Worm (Caenorhabditis elegans) whole organism, young adult: ENCODE data around the gene srb-12.

Source experiments
- B0261.1 ChIP-seq: sonication (generic microtip); optimal IDR thresholded peaks from 2 replicates; lab custom pipeline; 2016; ENCODE audit warnings: mild to moderate bottlenecking, missing genetic modification characterization, moderate library complexity, missing compliant biosample characterization
- C06A6.2 ChIP-seq: fragments of 200-800 bp; sonication (Bioruptor generic); conservative IDR thresholded peaks from 2 replicates; pipeline ENCODE4 v1.3.6; 2022; ENCODE audit warnings: missing genetic modification characterization, missing compliant biosample characterization
- D2030.7 ChIP-seq: fragments of 200-800 bp; sonication (Bioruptor generic); IDR thresholded peaks from 2 replicates; pipeline ENCODE4 v1.3.6; 2022; ENCODE audit warnings: missing genetic modification reagents, missing genetic modification characterization, missing compliant biosample characterization
- F37B4.10 ChIP-seq: fragments of 200-800 bp; sonication (Bioruptor generic); IDR thresholded peaks from 2 replicates; pipeline ENCODE4 v1.3.6; 2022; ENCODE audit warnings: missing genetic modification characterization, missing compliant biosample characterization
- F39B2.1 ChIP-seq: fragments of 200-800 bp; sonication (Bioruptor generic); IDR thresholded peaks from 2 replicates; pipeline ENCODE4 v1.3.6; 2022; ENCODE audit warnings: missing genetic modification reagents, missing genetic modification characterization, missing compliant biosample characterization
- F55B11.4 ChIP-seq: sonication (generic microtip); optimal IDR thresholded peaks from 2 replicates; lab custom pipeline; 2016; ENCODE audit warnings: missing compliant biosample characterization, missing genetic modification characterization, borderline replicate concordance; ENCODE audit not compliant: insufficient read depth
- K12H6.12 ChIP-seq: fragments of 200-800 bp; sonication (Bioruptor generic); optimal IDR thresholded peaks from 2 replicates; lab custom pipeline; 2018; ENCODE audit warnings: mild to moderate bottlenecking, missing genetic modification characterization, missing compliant biosample characterization
- T26A5.8 ChIP-seq: sonication (generic microtip); optimal IDR thresholded peaks from 2 replicates; lab custom pipeline; 2016; ENCODE audit warnings: missing genetic modification characterization, missing compliant biosample characterization
- Y53F4B.3 ChIP-seq: fragments of 200-800 bp; sonication (Bioruptor generic); IDR thresholded peaks from 2 replicates; pipeline ENCODE4 v1.3.6; 2022; ENCODE audit warnings: missing genetic modification reagents, missing genetic modification characterization, missing compliant biosample characterization
- Y67H2A.10 ChIP-seq: fragments of 200-800 bp; sonication (Bioruptor generic); conservative IDR thresholded peaks from 2 replicates; pipeline ENCODE4 v1.3.6; 2022; ENCODE audit warnings: missing genetic modification reagents, missing genetic modification characterization, missing compliant biosample characterization
- akir-1 ChIP-seq: fragments of 200-800 bp; sonication (Bioruptor generic); optimal IDR thresholded peaks from 2 replicates; lab custom pipeline; 2018; ENCODE audit warnings: mild to moderate bottlenecking, missing genetic modification characterization, moderate library complexity, missing compliant biosample characterization
- ama-1 ChIP-seq, 3 experiments: fragments of 150-350 bp in 1 of 3; sonication (generic microtip) in 2 of 3; optimal IDR thresholded peaks; 2 replicates each; lab custom pipeline; 2014 to 2018; ENCODE audit warnings: missing biosample characterization in 2 of 3, missing genetic modification characterization in 2 of 3, missing genetic modification reagents in 2 of 3
- ceh-58 ChIP-seq: fragments of 200-800 bp; sonication (Bioruptor generic); IDR thresholded peaks from 2 replicates; pipeline ENCODE4 v1.3.6; 2022; ENCODE audit warnings: missing genetic modification characterization, missing compliant biosample characterization
- ceh-79 ChIP-seq: sonication (generic microtip); optimal IDR thresholded peaks from 2 replicates; lab custom pipeline; 2017; ENCODE audit warnings: mild to moderate bottlenecking, missing genetic modification characterization, missing compliant biosample characterization
- die-1 ChIP-seq: sonication (generic microtip); optimal IDR thresholded peaks from 2 replicates; lab custom pipeline; 2016; ENCODE audit warnings: missing genotype, mild to moderate bottlenecking, missing genetic modification characterization, missing compliant biosample characterization
- dpff-1 ChIP-seq: sonication (generic microtip); optimal IDR thresholded peaks from 2 replicates; lab custom pipeline; 2017; ENCODE audit warnings: mild to moderate bottlenecking, missing genetic modification characterization, missing compliant biosample characterization
- egl-18 ChIP-seq: fragments of 200-800 bp; sonication (Bioruptor generic); IDR thresholded peaks from 2 replicates; pipeline ENCODE4 v1.3.6; 2022; ENCODE audit warnings: missing genetic modification reagents, missing genetic modification characterization, missing compliant biosample characterization
- fkh-3 ChIP-seq: sonication (generic microtip); optimal IDR thresholded peaks from 2 replicates; lab custom pipeline; 2016; ENCODE audit warnings: mild to moderate bottlenecking, missing genetic modification characterization, missing compliant biosample characterization
- hlh-12 ChIP-seq: sonication (generic microtip); optimal IDR thresholded peaks from 2 replicates; lab custom pipeline; 2016; ENCODE audit warnings: missing genetic modification characterization, missing compliant biosample characterization
- hmg-1.2 ChIP-seq: fragments of 200-800 bp; sonication (Bioruptor generic); IDR thresholded peaks from 2 replicates; pipeline ENCODE4 v1.3.6; 2022; ENCODE audit warnings: missing genetic modification reagents, missing genetic modification characterization, missing compliant biosample characterization
- let-526 ChIP-seq: fragments of 200-800 bp; sonication (Bioruptor generic); IDR thresholded peaks from 2 replicates; pipeline ENCODE4 v1.3.6; 2022; ENCODE audit warnings: missing genetic modification reagents, missing genetic modification characterization, missing compliant biosample characterization
- lin-40 ChIP-seq: sonication (generic microtip); optimal IDR thresholded peaks from 2 replicates; lab custom pipeline; 2016; ENCODE audit warnings: missing genetic modification characterization, mild to moderate bottlenecking, missing compliant biosample characterization, missing genotype, missing genetic modification reagents
- lir-1 ChIP-seq: fragments of 200-800 bp; sonication (Bioruptor generic); conservative IDR thresholded peaks from 2 replicates; pipeline ENCODE4 v1.3.6; 2022; ENCODE audit warnings: missing genetic modification reagents, missing genetic modification characterization, missing compliant biosample characterization
- lsy-27 ChIP-seq: sonication (generic microtip); optimal IDR thresholded peaks from 2 replicates; lab custom pipeline; 2017; ENCODE audit warnings: missing genetic modification characterization, mild to moderate bottlenecking, missing compliant biosample characterization, antibody characterized with exemption, missing genotype, borderline replicate concordance; ENCODE audit not compliant: insufficient read depth
- madf-6 ChIP-seq: fragments of 200-800 bp; sonication (Bioruptor generic); IDR thresholded peaks from 2 replicates; pipeline ENCODE4 v1.3.6; 2022; ENCODE audit warnings: missing genetic modification reagents, missing genetic modification characterization, missing compliant biosample characterization
- madf-8 ChIP-seq: fragments of 200-800 bp; sonication (Bioruptor generic); conservative IDR thresholded peaks from 2 replicates; pipeline ENCODE4 v1.3.6; 2022; ENCODE audit warnings: missing genetic modification reagents, missing genetic modification characterization, missing compliant biosample characterization
- mcd-1 ChIP-seq: fragments of 200-800 bp; sonication (Bioruptor generic); IDR thresholded peaks from 2 replicates; pipeline ENCODE4 v1.3.6; 2022; ENCODE audit warnings: missing genetic modification reagents, missing genetic modification characterization, missing compliant biosample characterization
- mel-28 ChIP-seq: sonication (generic microtip); optimal IDR thresholded peaks from 2 replicates; lab custom pipeline; 2016; ENCODE audit warnings: borderline replicate concordance, mild to moderate bottlenecking, missing genetic modification characterization, missing compliant biosample characterization
- mxl-1 ChIP-seq: sonication (generic microtip); optimal IDR thresholded peaks from 2 replicates; lab custom pipeline; 2016; ENCODE audit warnings: missing genetic modification characterization, missing compliant biosample characterization
- nfya-1 ChIP-seq: sonication (generic microtip); optimal IDR thresholded peaks from 2 replicates; lab custom pipeline; 2017; ENCODE audit warnings: antibody characterized with exemption, missing compliant biosample characterization, missing genetic modification characterization, borderline replicate concordance; ENCODE audit not compliant: insufficient read depth
- nfya-2 ChIP-seq: fragments of 200-800 bp; sonication (Bioruptor generic); IDR thresholded peaks from 2 replicates; pipeline ENCODE4 v1.3.6; 2022; ENCODE audit warnings: missing genetic modification reagents, missing genetic modification characterization, missing compliant biosample characterization
- nhr-90 ChIP-seq: sonication (generic microtip); optimal IDR thresholded peaks from 2 replicates; lab custom pipeline; 2016; ENCODE audit warnings: missing genotype, mild to moderate bottlenecking, missing genetic modification characterization, missing compliant biosample characterization
- snpc-1.3 ChIP-seq: sonication (generic microtip); optimal IDR thresholded peaks from 2 replicates; lab custom pipeline; 2017; ENCODE audit warnings: missing genetic modification characterization, mild to moderate bottlenecking, missing compliant biosample characterization, antibody characterized with exemption, moderate library complexity, missing genotype, missing genetic modification reagents; ENCODE audit not compliant: insufficient read depth
- snpc-4 ChIP-seq, 5 experiments: fragments of 150-350 bp in 1 of 5; sonication (generic microtip) in 4 of 5; optimal IDR thresholded peaks; 2 replicates each; lab custom pipeline; 2014 to 2018; ENCODE audit warnings: missing genetic modification characterization in 5 of 5, missing biosample characterization in 3 of 5, antibody characterized with exemption in 2 of 5, mild to moderate bottlenecking in 2 of 5, missing compliant biosample characterization in 2 of 5, missing genotype in 2 of 5, moderate library complexity in 2 of 5, missing genetic modification reagents in 1 of 5
- somi-1 ChIP-seq: fragments of 200-800 bp; sonication (Bioruptor generic); optimal IDR thresholded peaks from 2 replicates; lab custom pipeline; 2018; ENCODE audit warnings: mild to moderate bottlenecking, missing genetic modification characterization, missing compliant biosample characterization
- tbp1 ChIP-seq: fragments of 200-800 bp; sonication (Bioruptor generic); optimal IDR thresholded peaks from 2 replicates; lab custom pipeline; 2018; ENCODE audit warnings: mild to moderate bottlenecking, missing genetic modification characterization, missing compliant biosample characterization
- tbx-9 ChIP-seq: sonication (generic microtip); optimal IDR thresholded peaks from 2 replicates; lab custom pipeline; 2016; ENCODE audit warnings: borderline replicate concordance, missing genetic modification characterization, inconsistent platforms, missing compliant biosample characterization
- tlf-1 ChIP-seq: fragments of 200-800 bp; sonication (Bioruptor generic); optimal IDR thresholded peaks from 2 replicates; lab custom pipeline; 2018; ENCODE audit warnings: mild to moderate bottlenecking, missing genetic modification characterization, missing compliant biosample characterization
- unc-130 ChIP-seq: sonication (generic microtip); optimal IDR thresholded peaks from 2 replicates; lab custom pipeline; 2016; ENCODE audit warnings: missing genetic modification reagents, missing genetic modification characterization, missing compliant biosample characterization
- ztf-28 ChIP-seq: fragments of 200-800 bp; sonication (Bioruptor generic); IDR thresholded peaks from 2 replicates; pipeline ENCODE4 v1.3.6; 2022; ENCODE audit warnings: missing genetic modification reagents, missing genetic modification characterization, missing compliant biosample characterization

Gene srb-12

DNA sequence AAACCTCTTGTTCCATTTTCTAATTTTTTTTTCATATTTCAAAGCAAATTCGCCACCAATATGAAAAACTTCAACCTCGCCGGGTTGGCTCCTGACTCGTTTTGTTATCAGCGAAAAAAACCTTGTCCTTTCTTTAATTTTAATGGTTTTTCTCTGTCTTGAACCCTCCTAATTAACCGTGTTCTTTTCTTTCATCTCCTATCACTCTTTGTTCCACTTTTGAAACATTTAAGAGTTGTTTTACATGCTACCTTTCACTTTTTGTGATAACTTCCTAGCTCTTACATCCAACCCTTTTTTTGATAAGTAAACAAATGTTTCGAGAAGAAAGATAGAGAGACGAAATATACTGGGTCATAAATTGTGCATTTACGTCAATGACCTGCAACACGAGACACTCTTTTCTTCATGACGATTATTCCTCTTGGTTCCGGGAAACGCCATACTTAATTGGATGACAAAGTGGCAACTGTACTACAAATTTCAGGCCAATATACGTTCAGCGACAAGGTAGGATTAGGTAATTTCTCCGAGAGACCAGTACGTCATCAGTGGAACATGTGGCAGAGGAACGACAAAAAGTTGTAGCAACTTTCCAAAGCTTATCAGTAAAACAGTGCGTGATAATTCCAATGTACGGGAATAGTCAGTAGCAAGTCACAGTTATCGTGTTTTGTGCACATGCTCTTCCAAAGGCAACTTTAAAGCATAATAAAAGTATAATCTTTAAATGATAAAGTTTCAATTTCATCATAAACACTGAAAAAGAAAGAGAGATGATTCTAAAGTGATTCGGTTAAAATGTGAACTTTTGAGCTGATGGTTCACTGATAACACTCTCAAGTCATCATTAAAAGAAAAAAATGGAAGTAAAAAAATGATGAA, 30.5 kb upstream of the srb-12 start (continued):
- no peak for TF ChIP-seq dpff-1
- no peak for TF ChIP-seq akir-1 (GFP tag; lab: Kevin White, UChicago)
- no peak for TF ChIP-seq tbx-9 (tag; lab: Kevin White, UChicago)
- TF ChIP-seq madf-8 = no peak
- no peak for TF ChIP-seq snpc-4 (GFP tag; optimal IDR thresholded peaks at IDR 0.05; lab: Kevin White, UChicago)
- no peak for TF ChIP-seq snpc-4 (tag; optimal IDR thresholded peaks at IDR 0.05; lab: Kevin White, UChicago)
- no peak for TF ChIP-seq die-1
- TF ChIP-seq mcd-1 (GFP tag; lab: Robert Waterston, UW) = no peak
- no peak for TF ChIP-seq ceh-58
- TF ChIP-seq madf-6 (GFP tag; lab: Robert Waterston, UW) = no peak
- no peak for TF ChIP-seq lin-40 (tag; lab: Kevin White, UChicago)
- TF ChIP-seq hlh-12 = no peak
- TF ChIP-seq ama-1 (optimal IDR thresholded peaks at IDR 0.05; lab: Kevin White, UChicago) = no peak
- TF ChIP-seq ama-1 (GFP tag; optimal IDR thresholded peaks at IDR 0.05; lab: Kevin White, UChicago) = no peak
- no peak for TF ChIP-seq ztf-28
- TF ChIP-seq F55B11.4 (tag; lab: Kevin White, UChicago) = no peak
- no peak for TF ChIP-seq somi-1
- no peak for TF ChIP-seq B0261.1 (tag; lab: Kevin White, UChicago)
- no peak for TF ChIP-seq Y67H2A.10 (GFP tag; lab: Robert Waterston, UW)
- TF ChIP-seq hmg-1.2 (GFP tag; lab: Robert Waterston, UW) = 0 out of 2 replicates have a peak, but pooled peaks have one; percentile 9
- TF ChIP-seq D2030.7 (GFP tag; lab: Robert Waterston, UW) = no peak
- no peak for TF ChIP-seq mel-28 (tag; lab: Kevin White, UChicago)
- no peak for TF ChIP-seq lsy-27
- TF ChIP-seq Y53F4B.3 (GFP tag; lab: Robert Waterston, UW) = no peak
- TF ChIP-seq tlf-1 = no peak
- TF ChIP-seq lir-1 (GFP tag; lab: Robert Waterston, UW) = no peak
- no peak for TF ChIP-seq C06A6.2 (GFP tag; lab: Robert Waterston, UW)
- TF ChIP-seq nfya-2 (GFP tag; lab: Robert Waterston, UW) = no peak
- peak; percentile 8 for TF ChIP-seq tbp1
- no peak for TF ChIP-seq fkh-3 (tag; lab: Kevin White, UChicago)
- no peak for TF ChIP-seq T26A5.8
- TF ChIP-seq nfya-1 (tag; lab: Kevin White, UChicago) = no peak
- TF ChIP-seq nhr-90 (tag; lab: Kevin White, UChicago) = no peak
- no peak for TF ChIP-seq mxl-1 (tag; lab: Kevin White, UChicago)
- TF ChIP-seq F37B4.10 (GFP tag; lab: Robert Waterston, UW) = no peak

DNA sequence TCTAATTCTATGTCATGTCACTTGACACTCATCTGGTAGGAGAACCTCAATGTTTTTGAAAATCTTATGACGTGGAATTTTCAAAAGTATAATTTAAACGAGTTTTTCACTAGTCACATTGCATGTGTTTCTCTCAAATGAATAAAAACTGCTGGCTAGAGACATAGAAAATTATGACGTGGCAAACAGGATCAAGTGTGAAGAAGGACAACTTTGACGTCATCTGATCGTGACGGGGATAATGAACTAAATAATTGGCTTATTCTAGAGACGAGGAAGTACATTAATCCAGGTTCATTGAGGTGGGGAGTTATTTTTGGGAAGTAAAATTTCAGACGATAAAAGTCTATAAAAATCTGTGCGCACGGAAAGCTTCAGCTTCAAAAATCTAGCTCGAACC, 28.8 kb upstream of the srb-12 start:
- TF ChIP-seq D2030.7 (GFP tag; lab: Robert Waterston, UW) (no peak), K12H6.12 (tag; lab: Kevin White, UChicago) (no peak), F39B2.1 (GFP tag; lab: Robert Waterston, UW) (no peak), C06A6.2 (GFP tag; lab: Robert Waterston, UW) (no peak), unc-130 (no peak), egl-18 (GFP tag; lab: Robert Waterston, UW) (no peak), ceh-79 (tag; lab: Kevin White, UChicago) (no peak), let-526 (no peak), snpc-1.3 (tag; lab: Kevin White, UChicago) (no peak)
